Fruit fly (Drosophila melanogaster): Measurements from ENCODE around the gene CG18417.

Gene CG18417

dm6 chr3L:7359827-7360323 is 40.0 kb upstream of the CG18417 start, which contains the start of gene pst (continued):
- TF ChIP-seq CG12071 (GFP tag; optimal IDR thresholded peaks at IDR 0.05): peak; percentile 52
- no peak for TF ChIP-seq Ets65A (GFP tag)
- no peak for TF ChIP-seq schlank (tag; optimal IDR thresholded peaks at IDR 0.05)
- TF ChIP-seq Mes4 (GFP tag; optimal IDR thresholded peaks at IDR 0.05): no peak
- no peak for TF ChIP-seq wor (GFP tag; IDR thresholded peaks at IDR 0.05)
- no peak for TF ChIP-seq CG34224 (GFP tag; IDR thresholded peaks at IDR 0.05; ENCODE audit: partially characterized antibody)
- peak; percentile 64 for TF ChIP-seq Bgb (GFP tag; IDR thresholded peaks at IDR 0.05; ENCODE audit: partially characterized antibody)
- no peak for TF ChIP-seq en (GFP tag; optimal IDR thresholded peaks at IDR 0.05)
- TF ChIP-seq wek (GFP tag; optimal IDR thresholded peaks at IDR 0.05): peak; percentile 96
- TF ChIP-seq sr (GFP tag; IDR thresholded peaks at IDR 0.05): no peak
- TF ChIP-seq CG10321 (GFP tag; IDR thresholded peaks at IDR 0.05): peak; percentile 18; the same call in 1 of the 2 replicates
- no peak for TF ChIP-seq bigmax (GFP tag; optimal IDR thresholded peaks at IDR 0.05)
- TF ChIP-seq prd (optimal IDR thresholded peaks at IDR 0.05): no peak
- no peak for TF ChIP-seq prd (GFP tag; IDR thresholded peaks at IDR 0.05)
- no peak for TF ChIP-seq CG11504 (tag; optimal IDR thresholded peaks at IDR 0.05)
- peak; percentile 53 for TF ChIP-seq Ets97D (GFP tag; optimal IDR thresholded peaks at IDR 0.05)
- TF ChIP-seq GATAe (GFP tag; conservative IDR thresholded peaks at IDR 0.05): no peak
- TF ChIP-seq CG9876 (GFP tag; optimal IDR thresholded peaks at IDR 0.05): no peak
- no peak for TF ChIP-seq CG8290 (GFP tag; optimal IDR thresholded peaks at IDR 0.05)
- peak in 1 of 2 experiments; percentile 87 for TF ChIP-seq CG8290 (tag; optimal IDR thresholded peaks at IDR 0.05)
- TF ChIP-seq sisA (GFP tag; IDR thresholded peaks at IDR 0.05): no peak
- no peak for TF ChIP-seq dmrt99B (tag; optimal IDR thresholded peaks at IDR 0.05)
- TF ChIP-seq CG31388 (GFP tag; optimal IDR thresholded peaks at IDR 0.05): no peak
- TF ChIP-seq fd64A (GFP tag; optimal IDR thresholded peaks at IDR 0.05): no peak
- no peak for TF ChIP-seq sim (GFP tag; IDR thresholded peaks at IDR 0.05)
- TF ChIP-seq CG6254 (GFP tag; optimal IDR thresholded peaks at IDR 0.05): no peak
- TF ChIP-seq onecut (GFP tag; IDR thresholded peaks at IDR 0.05): peak; percentile 9; the same call in 1 of the 2 replicates
- no peak for TF ChIP-seq hbn (GFP tag; IDR thresholded peaks at IDR 0.05; ENCODE audit: partially characterized antibody)
- TF ChIP-seq Lhr (GFP tag; optimal IDR thresholded peaks at IDR 0.05): no peak
- TF ChIP-seq HLH4C (GFP tag; IDR thresholded peaks at IDR 0.05; ENCODE audit: partially characterized antibody): no peak
- no peak; the same call in 1 of the 2 replicates for TF ChIP-seq CG5953 (GFP tag; IDR thresholded peaks at IDR 0.05)
- peak; percentile 30 for TF ChIP-seq pho (GFP tag; optimal IDR thresholded peaks at IDR 0.05)
- TF ChIP-seq CG14667 (GFP tag; IDR thresholded peaks at IDR 0.05): no peak
- no peak for TF ChIP-seq CG4424 (GFP tag; optimal IDR thresholded peaks at IDR 0.05)
- no peak for TF ChIP-seq fd102C (GFP tag; optimal IDR thresholded peaks at IDR 0.05)
- peak; percentile 66 for TF ChIP-seq CrebB (tag; optimal IDR thresholded peaks at IDR 0.05)
- no peak for TF ChIP-seq CkIIα-i1 (GFP tag; IDR thresholded peaks at IDR 0.05)
- TF ChIP-seq emc (GFP tag; optimal IDR thresholded peaks at IDR 0.05): no peak
- TF ChIP-seq ash1 (GFP tag; optimal IDR thresholded peaks at IDR 0.05): peak; percentile 14
- TF ChIP-seq Adf1 (GFP tag; IDR thresholded peaks at IDR 0.05): peak; percentile 24; the same call in 1 of the 2 replicates
- no peak for TF ChIP-seq lilli (GFP tag; optimal IDR thresholded peaks at IDR 0.05)
- TF ChIP-seq Sry-β (GFP tag; optimal IDR thresholded peaks at IDR 0.05): no peak
- TF ChIP-seq hb (GFP tag; IDR thresholded peaks at IDR 0.05; ENCODE audit: partially characterized antibody): no peak
- peak; percentile 46 for TF ChIP-seq B-H2 (GFP tag; optimal IDR thresholded peaks at IDR 0.05)
- TF ChIP-seq Spps (tag; optimal IDR thresholded peaks at IDR 0.05): no peak
- TF ChIP-seq CG16863 (GFP tag; optimal IDR thresholded peaks at IDR 0.05): no peak
- no peak for TF ChIP-seq zfh2 (GFP tag; optimal IDR thresholded peaks at IDR 0.05)
- no peak for TF ChIP-seq CG3065 (GFP tag; optimal IDR thresholded peaks at IDR 0.05)
- no peak for TF ChIP-seq MBD-R2 (GFP tag; IDR thresholded peaks at IDR 0.05)
- no peak; the same call in 1 of the 2 replicates for TF ChIP-seq seq (GFP tag; IDR thresholded peaks at IDR 0.05)
- TF ChIP-seq CG13296 (GFP tag; optimal IDR thresholded peaks at IDR 0.05): no peak
- no peak for TF ChIP-seq Dip2 (GFP tag; IDR thresholded peaks at IDR 0.05)

Measured in whole organism, embryonic.